Worm (Caenorhabditis elegans) whole organism, L4 larva: ENCODE data around the gene rps-9.
A peak's percentile ranks its signal among the peaks of the same experiment; 100 is the strongest.

Experiments used
- D1046.2 ChIP-seq: fragments of 200-800 bp; sonication (Bioruptor generic); IDR thresholded peaks from 2 replicates; pipeline ENCODE4 v1.3.6; 2022; ENCODE audit warnings: missing genetic modification characterization, missing compliant biosample characterization
- T20F7.1 ChIP-seq: fragments of 200-800 bp; sonication (Bioruptor generic); optimal IDR thresholded peaks from 2 replicates; lab custom pipeline; 2018; ENCODE audit warnings: mild to moderate bottlenecking, missing genetic modification characterization, missing compliant biosample characterization
- ZK337.2 ChIP-seq: fragments of 200-800 bp; sonication (Bioruptor generic); IDR thresholded peaks from 2 replicates; pipeline ENCODE4 v1.3.6; 2022; ENCODE audit warnings: missing genetic modification reagents, missing genetic modification characterization, missing compliant biosample characterization
- ZK546.5 ChIP-seq, 2 experiments: sonication (generic microtip); optimal IDR thresholded peaks; 2 replicates each; lab custom pipeline; 2017; ENCODE audit warnings: missing biosample characterization in 2 of 2, missing genetic modification characterization in 2 of 2
- aha-1 ChIP-seq: fragments of 150-350 bp; peaks from one replicate; lab custom pipeline; 2014; ENCODE audit warnings: missing biosample characterization, missing genetic modification characterization
- ceh-44 ChIP-seq: fragments of 200-800 bp; sonication (Bioruptor generic); IDR thresholded peaks from 2 replicates; pipeline ENCODE4 v1.3.6; 2022; ENCODE audit warnings: missing genetic modification reagents, missing genetic modification characterization, missing compliant biosample characterization
- ctbp-1 ChIP-seq: fragments of 200-800 bp; sonication (Bioruptor generic); IDR thresholded peaks from 2 replicates; pipeline ENCODE4 v1.3.6; 2022; ENCODE audit warnings: missing genetic modification reagents, missing genetic modification characterization, missing compliant biosample characterization
- daf-16 ChIP-seq, 3 experiments: sonication (generic microtip); optimal IDR thresholded peaks; 2 replicates each; lab custom pipeline; 2016 to 2017; ENCODE audit warnings: missing genetic modification characterization in 3 of 3, missing genetic modification reagents in 3 of 3, mild to moderate bottlenecking in 2 of 3, missing compliant biosample characterization in 2 of 3, missing biosample characterization in 1 of 3, moderate library complexity in 1 of 3
- dpl-1 ChIP-seq: fragments of 150-350 bp; optimal IDR thresholded peaks from 2 replicates; lab custom pipeline; 2014; ENCODE audit warnings: missing biosample characterization, missing genetic modification reagents, missing genetic modification characterization
- dve-1 ChIP-seq: sonication (generic microtip); optimal IDR thresholded peaks from 2 replicates; lab custom pipeline; 2017; ENCODE audit warnings: antibody characterized with exemption, mild to moderate bottlenecking, missing genetic modification characterization, missing compliant biosample characterization; ENCODE audit not compliant: insufficient read depth
- egl-27 ChIP-seq: sonication (generic microtip); optimal IDR thresholded peaks from 3 replicates; lab custom pipeline; 2017; ENCODE audit warnings: missing biosample characterization, missing genetic modification reagents, missing genetic modification characterization
- fkh-10 ChIP-seq: fragments of 150-350 bp; optimal IDR thresholded peaks from 2 replicates; lab custom pipeline; 2014; ENCODE audit warnings: missing biosample characterization, missing genetic modification reagents, missing genetic modification characterization
- hif-1 ChIP-seq, 2 experiments: sonication (generic microtip); optimal IDR thresholded peaks; 2 replicates each; lab custom pipeline; 2016 to 2017; ENCODE audit warnings: missing compliant biosample characterization in 2 of 2, missing genetic modification characterization in 2 of 2, missing genetic modification reagents in 2 of 2, missing genotype in 2 of 2, mild to moderate bottlenecking in 1 of 2
- hlh-11 ChIP-seq: fragments of 200-800 bp; sonication (Bioruptor generic); optimal IDR thresholded peaks from 2 replicates; lab custom pipeline; 2018; ENCODE audit warnings: mild to moderate bottlenecking, missing genetic modification characterization, missing compliant biosample characterization
- hlh-30 ChIP-seq: sonication (generic microtip); optimal IDR thresholded peaks from 2 replicates; lab custom pipeline; 2017; ENCODE audit warnings: antibody characterized with exemption, mild to moderate bottlenecking, missing genetic modification characterization, missing compliant biosample characterization; ENCODE audit not compliant: insufficient read depth
- lin-1 ChIP-seq: fragments of 200-800 bp; sonication (Bioruptor generic); IDR thresholded peaks from 2 replicates; pipeline ENCODE4 v1.3.6; 2022; ENCODE audit warnings: missing genetic modification reagents, missing genetic modification characterization, missing compliant biosample characterization
- lin-29 ChIP-seq: fragments of 200-800 bp; sonication (Bioruptor generic); IDR thresholded peaks from 2 replicates; pipeline ENCODE4 v1.3.6; 2022; ENCODE audit warnings: missing genetic modification reagents, missing genetic modification characterization, missing compliant biosample characterization
- lin-38 ChIP-seq: fragments of 200-800 bp; sonication (Bioruptor generic); IDR thresholded peaks from 2 replicates; pipeline ENCODE4 v1.3.6; 2022; ENCODE audit warnings: missing genetic modification reagents, missing genetic modification characterization, missing compliant biosample characterization
- lsy-2 ChIP-seq, 2 experiments: fragments of 150-350 bp in 1 of 2; sonication (generic microtip) in 1 of 2; optimal IDR thresholded peaks; 2 replicates each; lab custom pipeline; 2014 to 2017; ENCODE audit warnings: missing biosample characterization in 2 of 2, missing genetic modification characterization in 2 of 2
- madf-5 ChIP-seq, 2 experiments: fragments of 200-800 bp; sonication (Bioruptor generic); IDR thresholded peaks; 2 replicates each; pipeline ENCODE4 v1.3.6; 2022; ENCODE audit warnings: missing compliant biosample characterization in 2 of 2, missing genetic modification characterization in 2 of 2
- mep-1 ChIP-seq: fragments of 150-350 bp; sonication (generic microtip); optimal IDR thresholded peaks from 3 replicates; lab custom pipeline; 2014; ENCODE audit warnings: missing biosample characterization, missing genetic modification characterization
- mes-2 ChIP-seq: sonication (generic microtip); optimal IDR thresholded peaks from 2 replicates; lab custom pipeline; 2016; ENCODE audit warnings: missing genotype, mild to moderate bottlenecking, missing genetic modification characterization, missing compliant biosample characterization; ENCODE audit not compliant: poor library complexity, severe bottlenecking
- nhr-102 ChIP-seq: sonication (generic microtip); optimal IDR thresholded peaks from 2 replicates; lab custom pipeline; 2016; ENCODE audit warnings: mild to moderate bottlenecking, missing genetic modification characterization, moderate library complexity, missing compliant biosample characterization
- nhr-11 ChIP-seq: fragments of 150-350 bp; optimal IDR thresholded peaks from 2 replicates; lab custom pipeline; 2014; ENCODE audit warnings: missing biosample characterization, missing genetic modification characterization
- nhr-237 ChIP-seq: sonication (generic microtip); optimal IDR thresholded peaks from 2 replicates; lab custom pipeline; 2017; ENCODE audit warnings: missing biosample characterization, missing genetic modification characterization
- nhr-25 ChIP-seq: sonication (generic microtip); optimal IDR thresholded peaks from 2 replicates; lab custom pipeline; 2017; ENCODE audit warnings: missing genetic modification characterization, mild to moderate bottlenecking, missing compliant biosample characterization, antibody characterized with exemption, moderate library complexity, borderline replicate concordance; ENCODE audit not compliant: insufficient read depth
- nhr-28 ChIP-seq: fragments of 150-350 bp; optimal IDR thresholded peaks from 2 replicates; lab custom pipeline; 2014; ENCODE audit warnings: missing biosample characterization, missing genetic modification characterization
- nhr-6 ChIP-seq: fragments of 150-350 bp; optimal IDR thresholded peaks from 2 replicates; lab custom pipeline; 2014; ENCODE audit warnings: missing biosample characterization, missing genetic modification characterization
- nhr-76 ChIP-seq: fragments of 150-350 bp; optimal IDR thresholded peaks from 2 replicates; lab custom pipeline; 2014; ENCODE audit warnings: missing biosample characterization, missing genetic modification characterization
- nhr-77 ChIP-seq: fragments of 150-350 bp; optimal IDR thresholded peaks from 2 replicates; lab custom pipeline; 2014; ENCODE audit warnings: missing biosample characterization, missing genetic modification characterization
- pha-4 ChIP-seq, 2 experiments: fragments of 150-350 bp in 1 of 2; fragments of 200-800 bp in 1 of 2; sonication (Bioruptor generic) in 1 of 2; IDR thresholded peaks in 1 of 2; optimal IDR thresholded peaks in 1 of 2; 2 replicates each; pipeline versions ENCODE4 v1.3.6 to Lab custom; 2014 to 2022; ENCODE audit warnings: missing genetic modification characterization in 2 of 2, missing genetic modification reagents in 2 of 2, missing biosample characterization in 1 of 2, missing compliant biosample characterization in 1 of 2
- pqm-1 ChIP-seq: sonication (generic microtip); optimal IDR thresholded peaks from 2 replicates; lab custom pipeline; 2017; ENCODE audit warnings: missing biosample characterization, missing genetic modification characterization
- snpc-4 ChIP-seq: fragments of 150-350 bp; optimal IDR thresholded peaks from 2 replicates; lab custom pipeline; 2014; ENCODE audit warnings: missing biosample characterization, missing genetic modification characterization
- spr-3 ChIP-seq: fragments of 200-800 bp; sonication (Bioruptor generic); optimal IDR thresholded peaks from 2 replicates; lab custom pipeline; 2018; ENCODE audit warnings: mild to moderate bottlenecking, missing genetic modification characterization, missing compliant biosample characterization
- unc-62 ChIP-seq, 3 experiments: fragments of 150-350 bp in 1 of 3; sonication (generic microtip); optimal IDR thresholded peaks in 2 of 3; peaks in 1 of 3; 1 replicate in 1 of 3; 2 replicates in 2 of 3; lab custom pipeline; 2014 to 2017; ENCODE audit warnings: missing biosample characterization in 3 of 3, missing genetic modification characterization in 3 of 3, missing genetic modification reagents in 3 of 3, missing genotype in 1 of 3
- zag-1 ChIP-seq: fragments of 150-350 bp; optimal IDR thresholded peaks from 2 replicates; lab custom pipeline; 2014; ENCODE audit warnings: missing biosample characterization, missing genetic modification characterization
- zip-11 ChIP-seq: fragments of 200-800 bp; sonication (Bioruptor generic); IDR thresholded peaks from 2 replicates; pipeline ENCODE4 v1.3.6; 2022; ENCODE audit warnings: missing genetic modification characterization, missing compliant biosample characterization
- zip-2 ChIP-seq: fragments of 150-350 bp; optimal IDR thresholded peaks from 2 replicates; lab custom pipeline; 2014; ENCODE audit warnings: missing biosample characterization, missing genetic modification characterization

rps-9 gene

DNA sequence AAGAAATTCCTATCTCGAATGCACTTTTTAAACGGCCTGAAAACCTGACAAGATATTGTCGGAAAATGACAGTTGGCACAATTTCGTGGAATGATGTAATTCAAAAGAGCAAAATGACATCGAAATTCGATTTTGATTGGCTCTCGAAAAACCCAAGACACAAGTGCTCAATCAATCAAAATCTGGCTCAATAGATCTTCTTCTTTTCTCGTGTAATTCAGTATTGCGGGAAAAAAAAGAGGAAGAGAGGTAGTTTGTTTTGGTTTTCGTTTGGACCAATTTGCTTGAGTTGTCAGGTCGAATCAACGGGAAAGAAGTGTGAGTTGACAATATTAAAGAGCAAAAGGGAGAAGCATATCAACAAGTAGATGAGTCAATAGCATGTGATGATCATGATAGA, 9.6 kb upstream of the rps-9 start:
- TF ChIP-seq nhr-11 (tag; lab: Kevin White, UChicago) (no peak), fkh-10 (no peak), nhr-237 (tag; lab: Kevin White, UChicago) (no peak), unc-62 (GFP tag; optimal IDR thresholded peaks at IDR 0.05 in 1 of 2; lab: Kevin White, UChicago) (peak in 1 of 2 experiments; percentile 95), unc-62 (tag; optimal IDR thresholded peaks at IDR 0.05; lab: Kevin White, UChicago) (no peak), hlh-30 (tag; lab: Kevin White, UChicago) (peak; percentile 32), hlh-11 (tag; lab: Kevin White, UChicago) (peak; percentile 22), pha-4 (GFP tag; IDR thresholded peaks at IDR 0.05; lab: Robert Waterston, UW) (no peak), pha-4 (tag; optimal IDR thresholded peaks at IDR 0.05; lab: Kevin White, UChicago) (no peak), mep-1 (no peak), daf-16 (GFP tag; optimal IDR thresholded peaks at IDR 0.05; lab: Kevin White, UChicago) (peak in 1 of 2 experiments; percentile 67), daf-16 (tag; optimal IDR thresholded peaks at IDR 0.05; lab: Kevin White, UChicago) (peak; percentile 82)

DNA sequence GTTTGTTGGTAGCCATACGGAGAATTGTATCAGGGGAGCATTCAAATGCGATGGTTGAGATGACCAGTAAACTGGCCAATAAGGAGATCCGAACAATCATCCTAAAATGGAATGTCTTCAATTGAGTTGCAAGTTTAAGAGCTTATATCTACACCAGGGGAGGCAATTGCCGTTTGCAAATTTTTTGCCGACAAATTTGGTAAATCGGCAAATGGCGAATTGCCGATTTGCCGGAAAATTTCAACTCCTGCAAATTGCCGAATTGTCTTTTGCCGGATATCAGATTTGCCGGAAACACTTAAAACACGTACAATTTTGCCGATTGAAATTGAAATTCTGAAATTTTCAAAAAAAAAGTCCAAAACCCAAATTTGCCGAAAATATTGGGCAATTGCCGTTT, 8.7 kb upstream of the rps-9 start, which contains the start of gene F40F8.5:
F40F8.5 (minus strand) TSS at position 101 of the 400 bp plus-strand sequence.
- TF ChIP-seq ceh-44 (GFP tag; lab: Robert Waterston, UW) (no peak), zip-11 (no peak), hif-1 (tag; optimal IDR thresholded peaks at IDR 0.05; lab: Kevin White, UChicago) (no peak), nhr-28 (no peak), ZK337.2 (no peak), T20F7.1 (no peak), ctbp-1 (GFP tag; lab: Robert Waterston, UW) (no peak), lin-1 (GFP tag; lab: Robert Waterston, UW) (no peak), pqm-1 (no peak), egl-27 (no peak), zag-1 (no peak), spr-3 (no peak), lin-29 (GFP tag; lab: Robert Waterston, UW) (no peak), mep-1 (no peak), fkh-10 (no peak), nhr-76 (tag; lab: Kevin White, UChicago) (no peak), zip-2 (tag; lab: Kevin White, UChicago) (no peak)

DNA sequence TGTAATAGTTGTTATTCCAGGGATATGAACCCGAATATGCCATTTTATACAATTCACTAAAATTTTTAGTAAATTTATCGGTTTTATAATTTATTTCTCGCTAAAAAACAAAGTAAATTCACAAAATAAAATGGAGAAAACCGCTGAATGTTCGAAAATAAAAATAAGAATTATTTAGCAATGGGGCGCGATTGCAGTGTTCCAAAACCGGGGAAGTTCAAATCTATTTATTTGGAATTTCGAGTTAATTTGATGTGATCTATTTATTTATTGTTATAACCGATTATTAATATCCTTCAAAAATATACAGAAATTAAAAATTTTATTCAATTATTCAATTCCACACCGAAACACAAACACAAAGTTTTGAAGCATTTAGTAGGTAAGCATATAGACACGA, 6.4 kb upstream of the rps-9 start, which contains the start of gene F40F8.11:
F40F8.11 (minus strand) TSS at position 49 of the 400 bp plus-strand sequence.
- TF ChIP-seq dve-1 (tag; lab: Kevin White, UChicago) (peak; percentile 66), dpl-1 (peak; percentile 86), mes-2 (tag; lab: Kevin White, UChicago) (peak; percentile 68), nhr-28 (peak; percentile 1), madf-5 (GFP tag; IDR thresholded peaks at IDR 0.05; lab: Robert Waterston, UW) (no peak), aha-1 (tag; lab: Kevin White, UChicago) (peak; percentile 8), daf-16 (GFP tag; optimal IDR thresholded peaks at IDR 0.05; lab: Kevin White, UChicago) (peak in 1 of 2 experiments; percentile 44), daf-16 (tag; optimal IDR thresholded peaks at IDR 0.05; lab: Kevin White, UChicago) (peak; percentile 32), nhr-25 (tag; lab: Kevin White, UChicago) (no peak), mep-1 (peak; percentile 21), nhr-102 (tag; lab: Kevin White, UChicago) (peak; percentile 11), lin-38 (peak; percentile 93), snpc-4 (tag; lab: Kevin White, UChicago) (no peak), D1046.2 (GFP tag; lab: Robert Waterston, UW) (no peak), lsy-2 (tag; optimal IDR thresholded peaks at IDR 0.05; lab: Kevin White, UChicago) (peak in 1 of 2 experiments; percentile 82), hlh-30 (tag; lab: Kevin White, UChicago) (peak; percentile 25), nhr-77 (peak; percentile 23), ZK546.5 (tag; optimal IDR thresholded peaks at IDR 0.05; lab: Kevin White, UChicago) (no peak), nhr-6 (tag; lab: Kevin White, UChicago) (no peak)
- TF ChIP-seq, all 104 proteins: peak for 12
